Worm (Caenorhabditis elegans): ENCODE measurements around the gene glb-20.

ce11 chrX:13591953-13592352 lies 36.0 kb upstream of the glb-20 start:
- TF ChIP-seq ztf-29 (GFP tag; IDR thresholded peaks at IDR 0.05) (no peak), cog-1 (tag; optimal IDR thresholded peaks at IDR 0.05) (no peak)

Data from whole organism, midembryonic.